Fruit fly (Drosophila melanogaster): ENCODE results near the gene CG3847.

Gene CG3847

dm6 chrX:6346926-6347367, at the start of gene CG3847 (continued):
- TF ChIP-seq CG12769 (tag; optimal IDR thresholded peaks at IDR 0.05) (peak; percentile 45), org-1 (GFP tag; optimal IDR thresholded peaks at IDR 0.05) (no peak), cato (GFP tag; optimal IDR thresholded peaks at IDR 0.05; ENCODE audit: borderline replicate concordance) (no peak), CG10431 (GFP tag; optimal IDR thresholded peaks at IDR 0.05) (peak; percentile 28), btn (GFP tag; optimal IDR thresholded peaks at IDR 0.05) (no peak), hbn (GFP tag; IDR thresholded peaks at IDR 0.05; ENCODE audit: partially characterized antibody) (peak; percentile 70), CG32532 (GFP tag; IDR thresholded peaks at IDR 0.05) (peak; percentile 44), Oaz (GFP tag; IDR thresholded peaks at IDR 0.05) (no peak), jigr1 (GFP tag; IDR thresholded peaks at IDR 0.05) (no peak), Mes4 (GFP tag; optimal IDR thresholded peaks at IDR 0.05) (peak; percentile 4), CG16813 (GFP tag; IDR thresholded peaks at IDR 0.05; ENCODE audit: partially characterized antibody) (peak; percentile 73), Mad (GFP tag; optimal IDR thresholded peaks at IDR 0.05) (peak; percentile 54), cad (GFP tag; optimal IDR thresholded peaks at IDR 0.05) (no peak), grau (tag; optimal IDR thresholded peaks at IDR 0.05) (peak; percentile 32), CG17802 (tag; optimal IDR thresholded peaks at IDR 0.05) (no peak), CG18262 (tag; optimal IDR thresholded peaks at IDR 0.05) (peak; percentile 25), BtbVII (GFP tag; optimal IDR thresholded peaks at IDR 0.05) (no peak), Hey (tag; optimal IDR thresholded peaks at IDR 0.05) (no peak), CG34422 (GFP tag; IDR thresholded peaks at IDR 0.05) (peak; percentile 38; the same call in 1 of the 3 replicates), Fer1 (GFP tag; optimal IDR thresholded peaks at IDR 0.05) (peak; percentile 58), wor (GFP tag; IDR thresholded peaks at IDR 0.05) (no peak), CG18476 (GFP tag; optimal IDR thresholded peaks at IDR 0.05) (no peak), CG4404 (GFP tag; IDR thresholded peaks at IDR 0.05) (no peak), CG10462 (GFP tag; optimal IDR thresholded peaks at IDR 0.05) (no peak), Meics (GFP tag; optimal IDR thresholded peaks at IDR 0.05) (peak; percentile 43), ranshi (GFP tag; IDR thresholded peaks at IDR 0.05) (0 out of 2 replicates have a peak, but pooled peaks have one; percentile 44), sc (optimal IDR thresholded peaks at IDR 0.05) (no peak), sc (GFP tag; optimal IDR thresholded peaks at IDR 0.05) (no peak), dpn (GFP tag; optimal IDR thresholded peaks at IDR 0.05) (peak; percentile 58 to 60), Doc3 (GFP tag; IDR thresholded peaks at IDR 0.05; ENCODE audit: partially characterized antibody) (0 out of 3 replicates have a peak, but pooled peaks have one; percentile 22), mirr (GFP tag; optimal IDR thresholded peaks at IDR 0.05) (peak; percentile 26), jumu (GFP tag; optimal IDR thresholded peaks at IDR 0.05) (peak; percentile 67), CG2678 (tag; optimal IDR thresholded peaks at IDR 0.05) (peak; percentile 6), fd96Cb (tag; optimal IDR thresholded peaks at IDR 0.05) (no peak), CG43689 (GFP tag; IDR thresholded peaks at IDR 0.05) (no peak), pb (GFP tag; optimal IDR thresholded peaks at IDR 0.05) (no peak), zen2 (GFP tag; IDR thresholded peaks at IDR 0.05; ENCODE audit: partially characterized antibody) (no peak; the same call in 2 of the 3 replicates), B-H1 (GFP tag; IDR thresholded peaks at IDR 0.05) (no peak), CG13775 (GFP tag; optimal IDR thresholded peaks at IDR 0.05) (peak; percentile 24), ham (GFP tag; IDR thresholded peaks at IDR 0.05) (no peak), so (GFP tag; IDR thresholded peaks at IDR 0.05) (peak; percentile 47; the same call in 1 of the 3 replicates), nau (GFP tag; optimal IDR thresholded peaks at IDR 0.05) (peak; percentile 11), oc (tag; optimal IDR thresholded peaks at IDR 0.05) (no peak), sens (GFP tag) (peak; percentile 90), toy (GFP tag; IDR thresholded peaks at IDR 0.05) (no peak), Doc2 (GFP tag; IDR thresholded peaks at IDR 0.05) (no peak), CG7745 (tag; optimal IDR thresholded peaks at IDR 0.05) (no peak), Awh (GFP tag; IDR thresholded peaks at IDR 0.05) (no peak), CG7556 (GFP tag; optimal IDR thresholded peaks at IDR 0.05) (peak; percentile 27), CG1832 (GFP tag; optimal IDR thresholded peaks at IDR 0.05) (peak; percentile 78), CG2889 (GFP tag; IDR thresholded peaks at IDR 0.05) (no peak), Adf1 (GFP tag; IDR thresholded peaks at IDR 0.05) (peak; percentile 64)
